Worm (Caenorhabditis elegans): ENCODE data around the gene str-90.

The str-90 gene

ce11 chrV:8102960-8103359, at the start of gene str-90:
str-90 (plus strand) TSS chrV:8103260.
- TF ChIP-seq blmp-1 (tag; optimal IDR thresholded peaks at IDR 0.05; ENCODE audit: insufficient read depth) = no peak
- TF ChIP-seq snpc-4 (tag; optimal IDR thresholded peaks at IDR 0.05) = no peak
- no peak for TF ChIP-seq ZK546.5 (tag; optimal IDR thresholded peaks at IDR 0.05)
- no peak for TF ChIP-seq nhr-12 (tag; optimal IDR thresholded peaks at IDR 0.05)
- TF ChIP-seq ceh-82 (tag; optimal IDR thresholded peaks at IDR 0.05) = no peak
- TF ChIP-seq fos-1 (tag; optimal IDR thresholded peaks at IDR 0.05) = no peak
- TF ChIP-seq lsy-2 (tag; optimal IDR thresholded peaks at IDR 0.05) = no peak
- TF ChIP-seq nhr-23 (tag; optimal IDR thresholded peaks at IDR 0.05) = no peak
- TF ChIP-seq nhr-21 (tag; optimal IDR thresholded peaks at IDR 0.05) = no peak
- no peak for TF ChIP-seq skn-1 (tag; optimal IDR thresholded peaks at IDR 0.05)
- no peak for TF ChIP-seq F13H6.1 (tag; optimal IDR thresholded peaks at IDR 0.05)
- no peak for TF ChIP-seq zag-1 (tag; optimal IDR thresholded peaks at IDR 0.05)
- TF ChIP-seq elt-1 (tag; optimal IDR thresholded peaks at IDR 0.05) = no peak
- no peak for TF ChIP-seq alr-1 (tag; optimal IDR thresholded peaks at IDR 0.05)

- no peak for TF ChIP-seq C34F6.9 (tag; optimal IDR thresholded peaks at IDR 0.05)
- no peak for TF ChIP-seq nhr-10 (tag; optimal IDR thresholded peaks at IDR 0.05)
- TF ChIP-seq nhr-129 (tag; optimal IDR thresholded peaks at IDR 0.05) = no peak
- no peak for TF ChIP-seq mab-5 (tag; optimal IDR thresholded peaks at IDR 0.05)
- TF ChIP-seq alr-1 (tag; optimal IDR thresholded peaks at IDR 0.05) = no peak
- no peak for TF ChIP-seq nhr-23 (tag; optimal IDR thresholded peaks at IDR 0.05)
- no peak for TF ChIP-seq sma-3 (GFP tag; optimal IDR thresholded peaks at IDR 0.05)
- no peak for TF ChIP-seq ztf-11 (tag; optimal IDR thresholded peaks at IDR 0.05)
- no peak for TF ChIP-seq mbf-1 (tag; optimal IDR thresholded peaks at IDR 0.05)
- TF ChIP-seq skn-1 (tag; optimal IDR thresholded peaks at IDR 0.05) = no peak
- no peak for TF ChIP-seq gmeb-1 (tag; optimal IDR thresholded peaks at IDR 0.05)
- no peak for TF ChIP-seq elt-1 (tag; optimal IDR thresholded peaks at IDR 0.05)
- no peak for TF ChIP-seq sem-4 (tag; optimal IDR thresholded peaks at IDR 0.05)
- TF ChIP-seq lsy-2 (tag; optimal IDR thresholded peaks at IDR 0.05) = no peak
- no peak for TF ChIP-seq R02D3.7 (tag; optimal IDR thresholded peaks at IDR 0.05)
- TF ChIP-seq nhr-25 (tag; optimal IDR thresholded peaks at IDR 0.05) = no peak
- TF ChIP-seq ceh-16 (tag; optimal IDR thresholded peaks at IDR 0.05) = no peak
- no peak for TF ChIP-seq elt-3 (tag; optimal IDR thresholded peaks at IDR 0.05)
- TF ChIP-seq snpc-4 (tag; optimal IDR thresholded peaks at IDR 0.05) = no peak
- TF ChIP-seq aly-2 (tag; optimal IDR thresholded peaks at IDR 0.05) = no peak
These were observed 48.9 kb upstream of the str-90 start, which contains the start of gene ZC513.2 for ce11 chrV:8054130-8054529. ZC513.2 (plus strand) TSS chrV:8054430.

- TF ChIP-seq snpc-4 (tag; optimal IDR thresholded peaks at IDR 0.05) = no peak
- TF ChIP-seq blmp-1 (tag; optimal IDR thresholded peaks at IDR 0.05; ENCODE audit: insufficient read depth) = peak; percentile 14
These were observed 47.9 kb upstream of the str-90 start for ce11 chrV:8055170-8055569.

- TF ChIP-seq dmd-4 (tag; optimal IDR thresholded peaks at IDR 0.05) (no peak), aly-2 (tag; optimal IDR thresholded peaks at IDR 0.05) (no peak), F13H6.1 (tag; optimal IDR thresholded peaks at IDR 0.05) (no peak), R02D3.7 (tag; optimal IDR thresholded peaks at IDR 0.05) (no peak)
These were observed 44.7 kb upstream of the str-90 start, which contains the start of gene str-138 for ce11 chrV:8058359-8058758. str-138 (plus strand) TSS chrV:8058659.

ce11 chrV:8062074-8062473, 41.0 kb upstream of the str-90 start, which contains the start of gene str-139:
str-139 (minus strand) TSS chrV:8062174.
- no peak for TF ChIP-seq nhr-23 (tag; optimal IDR thresholded peaks at IDR 0.05)
- TF ChIP-seq ama-1 (optimal IDR thresholded peaks at IDR 0.05) = no peak

- TF ChIP-seq C34F6.9 (tag; optimal IDR thresholded peaks at IDR 0.05) (no peak), elt-3 (tag; optimal IDR thresholded peaks at IDR 0.05) (no peak), unc-62 (GFP tag; optimal IDR thresholded peaks at IDR 0.05) (no peak), nhr-12 (tag; optimal IDR thresholded peaks at IDR 0.05) (no peak), ztf-1 (GFP tag; conservative IDR thresholded peaks at IDR 0.05) (no peak), skn-1 (tag; optimal IDR thresholded peaks at IDR 0.05) (no peak), sma-9 (GFP tag; optimal IDR thresholded peaks at IDR 0.05) (no peak), sma-9 (tag; optimal IDR thresholded peaks at IDR 0.05) (no peak), lin-13 (GFP tag; optimal IDR thresholded peaks at IDR 0.05) (no peak)
These were observed 35.3 kb upstream of the str-90 start, which contains the start of gene str-140 for ce11 chrV:8067800-8068199. str-140 (minus strand) TSS chrV:8067900.
